Worm (Caenorhabditis elegans) whole organism, L3 larva: ENCODE measurements around the gene T02H6.8.

Experiments
- ama-1 ChIP-seq: fragments of 150-350 bp; optimal IDR thresholded peaks from 2 replicates; lab custom pipeline; 2018
- ceh-82 ChIP-seq: fragments of 150-350 bp; optimal IDR thresholded peaks from 2 replicates; lab custom pipeline; 2014; ENCODE audit warnings: missing biosample characterization, missing genetic modification characterization
- fkh-10 ChIP-seq: sonication (generic microtip); optimal IDR thresholded peaks from 2 replicates; lab custom pipeline; 2017; ENCODE audit warnings: missing biosample characterization, missing genetic modification reagents, missing genetic modification characterization
- fos-1 ChIP-seq: fragments of 150-350 bp; optimal IDR thresholded peaks from 2 replicates; lab custom pipeline; 2014; ENCODE audit warnings: missing biosample characterization, missing genetic modification characterization
- nhr-237 ChIP-seq: fragments of 150-350 bp; optimal IDR thresholded peaks from 2 replicates; lab custom pipeline; 2014; ENCODE audit warnings: missing biosample characterization, missing genetic modification characterization
- nhr-28 ChIP-seq: fragments of 150-350 bp; optimal IDR thresholded peaks from 2 replicates; lab custom pipeline; 2014; ENCODE audit warnings: missing biosample characterization, missing genetic modification characterization
- pqm-1 ChIP-seq: fragments of 150-350 bp; optimal IDR thresholded peaks from 2 replicates; lab custom pipeline; 2017; ENCODE audit warnings: missing biosample characterization, missing genetic modification characterization, inconsistent platforms
- ztf-11 ChIP-seq: fragments of 150-350 bp; optimal IDR thresholded peaks from 2 replicates; lab custom pipeline; 2014; ENCODE audit warnings: missing biosample characterization, missing genetic modification characterization

DNA sequence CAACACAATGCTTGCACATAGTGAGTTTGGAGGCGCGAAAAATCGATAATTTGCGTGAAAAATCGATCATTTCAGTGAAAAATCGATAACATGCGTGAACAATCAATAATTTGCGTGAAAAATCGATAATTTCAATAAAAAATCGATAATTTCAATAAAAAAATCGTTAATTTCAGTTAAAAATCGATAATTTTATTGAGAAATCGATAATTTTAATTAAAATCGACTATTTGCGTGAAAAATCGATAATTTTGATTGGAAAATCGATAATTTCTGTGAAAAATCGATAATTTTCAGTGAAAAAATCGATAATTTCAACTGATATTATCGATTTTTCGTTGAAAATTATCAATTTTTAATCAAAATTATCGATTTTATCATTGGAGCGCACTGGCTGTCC lies 43.4 kb downstream of the T02H6.8 start:
- TF ChIP-seq ceh-82 (tag; lab: Kevin White, UChicago) (no peak), fkh-10 (GFP tag; lab: Kevin White, UChicago) (no peak), nhr-28 (tag; lab: Kevin White, UChicago) (no peak), nhr-237 (no peak), pqm-1 (tag; lab: Kevin White, UChicago) (no peak), ztf-11 (no peak), ama-1 (lab: Kevin White, UChicago) (no peak), fos-1 (tag; lab: Kevin White, UChicago) (no peak)
